Fruit fly (Drosophila melanogaster): Measurements from ENCODE around the gene CG43322.

dm6 chr2L:7004304-7004703, 8.9 kb upstream of the CG43322 start:
- no peak for TF ChIP-seq CG12768 (GFP tag; optimal IDR thresholded peaks at IDR 0.05)
- no peak for TF ChIP-seq CG14711 (tag; optimal IDR thresholded peaks at IDR 0.05)
- TF ChIP-seq kay (GFP tag; ENCODE audit: borderline replicate concordance) = no peak
- TF ChIP-seq toe (GFP tag; optimal IDR thresholded peaks at IDR 0.05) = no peak
- no peak for TF ChIP-seq CG5204 (GFP tag; optimal IDR thresholded peaks at IDR 0.05)
- no peak for TF ChIP-seq CG1620 (GFP tag; optimal IDR thresholded peaks at IDR 0.05)
